Worm (Caenorhabditis elegans) whole organism, young adult: Measurements from ENCODE around the gene cdk-1.

Experiments
- B0336.3 ChIP-seq: fragments of 200-800 bp; sonication (Bioruptor generic); IDR thresholded peaks from 2 replicates; pipeline ENCODE4 v1.3.6; 2022; ENCODE audit warnings: missing genetic modification characterization, missing compliant biosample characterization
- F22D6.2 ChIP-seq: sonication (generic microtip); optimal IDR thresholded peaks from 2 replicates; lab custom pipeline; 2016; ENCODE audit warnings: mild to moderate bottlenecking, missing genetic modification characterization, missing compliant biosample characterization
- F33H1.4 ChIP-seq: fragments of 200-800 bp; sonication (Bioruptor generic); IDR thresholded peaks from 2 replicates; pipeline ENCODE4 v1.3.6; 2022; ENCODE audit warnings: missing genetic modification reagents, missing genetic modification characterization, missing compliant biosample characterization
- F37B4.10 ChIP-seq: fragments of 200-800 bp; sonication (Bioruptor generic); IDR thresholded peaks from 2 replicates; pipeline ENCODE4 v1.3.6; 2022; ENCODE audit warnings: missing genetic modification characterization, missing compliant biosample characterization
- F39B2.1 ChIP-seq: fragments of 200-800 bp; sonication (Bioruptor generic); IDR thresholded peaks from 2 replicates; pipeline ENCODE4 v1.3.6; 2022; ENCODE audit warnings: missing genetic modification reagents, missing genetic modification characterization, missing compliant biosample characterization
- F52B5.7 ChIP-seq: sonication (generic microtip); optimal IDR thresholded peaks from 2 replicates; lab custom pipeline; 2016; ENCODE audit warnings: mild to moderate bottlenecking, missing genetic modification characterization, missing compliant biosample characterization
- F57A8.1 ChIP-seq: fragments of 200-800 bp; sonication (Bioruptor generic); optimal IDR thresholded peaks from 2 replicates; lab custom pipeline; 2018; ENCODE audit warnings: mild to moderate bottlenecking, missing genetic modification characterization, moderate library complexity, missing compliant biosample characterization
- F57C9.4 ChIP-seq: sonication (generic microtip); optimal IDR thresholded peaks from 2 replicates; lab custom pipeline; 2017; ENCODE audit warnings: mild to moderate bottlenecking, missing genetic modification characterization, missing compliant biosample characterization
- K11D2.4 ChIP-seq: fragments of 200-800 bp; sonication (Bioruptor generic); IDR thresholded peaks from 2 replicates; pipeline ENCODE4 v1.3.6; 2022; ENCODE audit warnings: missing genetic modification reagents, missing genetic modification characterization, missing compliant biosample characterization
- T07F8.4 ChIP-seq: sonication (generic microtip); optimal IDR thresholded peaks from 2 replicates; lab custom pipeline; 2016; ENCODE audit warnings: mild to moderate bottlenecking, missing genetic modification characterization, moderate library complexity, missing compliant biosample characterization
- T26A5.8 ChIP-seq: sonication (generic microtip); optimal IDR thresholded peaks from 2 replicates; lab custom pipeline; 2016; ENCODE audit warnings: missing genetic modification characterization, missing compliant biosample characterization
- Y56A3A.18 ChIP-seq: fragments of 200-800 bp; sonication (Bioruptor generic); IDR thresholded peaks from 2 replicates; pipeline ENCODE4 v1.3.6; 2022; ENCODE audit warnings: missing genetic modification reagents, missing genetic modification characterization, missing compliant biosample characterization
- Y95B8A.8 ChIP-seq: fragments of 200-800 bp; sonication (Bioruptor generic); IDR thresholded peaks from 2 replicates; pipeline ENCODE4 v1.3.6; 2022; ENCODE audit warnings: missing genetic modification reagents, missing genetic modification characterization, missing compliant biosample characterization
- ZK185.1 ChIP-seq: sonication (generic microtip); optimal IDR thresholded peaks from 2 replicates; lab custom pipeline; 2016; ENCODE audit warnings: mild to moderate bottlenecking, missing genetic modification characterization, missing compliant biosample characterization; ENCODE audit not compliant: poor library complexity, severe bottlenecking
- aptf-2 ChIP-seq: fragments of 200-800 bp; sonication (Bioruptor generic); conservative IDR thresholded peaks from 2 replicates; pipeline ENCODE4 v1.3.6; 2022; ENCODE audit warnings: missing genetic modification reagents, missing genetic modification characterization, missing compliant biosample characterization
- bed-1 ChIP-seq: fragments of 200-800 bp; sonication (Bioruptor generic); IDR thresholded peaks from 2 replicates; pipeline ENCODE4 v1.3.6; 2022; ENCODE audit warnings: missing genetic modification reagents, missing genetic modification characterization, missing compliant biosample characterization
- bed-2 ChIP-seq: fragments of 200-800 bp; sonication (Bioruptor generic); IDR thresholded peaks from 2 replicates; pipeline ENCODE4 v1.3.6; 2022; ENCODE audit warnings: missing genetic modification reagents, missing genetic modification characterization, missing compliant biosample characterization
- ccch-3 ChIP-seq: fragments of 200-800 bp; sonication (Bioruptor generic); optimal IDR thresholded peaks from 2 replicates; lab custom pipeline; 2018; ENCODE audit warnings: mild to moderate bottlenecking, missing genetic modification characterization, missing compliant biosample characterization
- ceh-27 ChIP-seq: fragments of 200-800 bp; sonication (Bioruptor generic); optimal IDR thresholded peaks from 2 replicates; lab custom pipeline; 2018; ENCODE audit warnings: mild to moderate bottlenecking, missing genetic modification characterization, moderate library complexity, missing compliant biosample characterization
- ceh-58 ChIP-seq: fragments of 200-800 bp; sonication (Bioruptor generic); IDR thresholded peaks from 2 replicates; pipeline ENCODE4 v1.3.6; 2022; ENCODE audit warnings: missing genetic modification characterization, missing compliant biosample characterization
- ceh-79 ChIP-seq: sonication (generic microtip); optimal IDR thresholded peaks from 2 replicates; lab custom pipeline; 2017; ENCODE audit warnings: mild to moderate bottlenecking, missing genetic modification characterization, missing compliant biosample characterization
- chd-7 ChIP-seq: sonication (generic microtip); optimal IDR thresholded peaks from 2 replicates; lab custom pipeline; 2016; ENCODE audit warnings: mild to moderate bottlenecking, missing genetic modification characterization, moderate library complexity, missing compliant biosample characterization
- dox-1 ChIP-seq: fragments of 200-800 bp; sonication (Bioruptor generic); IDR thresholded peaks from 2 replicates; pipeline ENCODE4 v1.3.6; 2022; ENCODE audit warnings: missing genetic modification reagents, missing genetic modification characterization, missing compliant biosample characterization
- dpff-1 ChIP-seq: sonication (generic microtip); optimal IDR thresholded peaks from 2 replicates; lab custom pipeline; 2017; ENCODE audit warnings: mild to moderate bottlenecking, missing genetic modification characterization, missing compliant biosample characterization
- egl-18 ChIP-seq: fragments of 200-800 bp; sonication (Bioruptor generic); IDR thresholded peaks from 2 replicates; pipeline ENCODE4 v1.3.6; 2022; ENCODE audit warnings: missing genetic modification reagents, missing genetic modification characterization, missing compliant biosample characterization
- egrh-3 ChIP-seq: fragments of 200-800 bp; sonication (Bioruptor generic); IDR thresholded peaks from 2 replicates; pipeline ENCODE4 v1.3.6; 2022; ENCODE audit warnings: missing genetic modification reagents, missing genetic modification characterization, missing compliant biosample characterization
- ekl-4 ChIP-seq: fragments of 200-800 bp; sonication (Bioruptor generic); IDR thresholded peaks from 2 replicates; pipeline ENCODE4 v1.3.6; 2022; ENCODE audit warnings: missing genetic modification reagents, missing genetic modification characterization, missing compliant biosample characterization
- him-1 ChIP-seq: sonication (generic microtip); optimal IDR thresholded peaks from 2 replicates; lab custom pipeline; 2016; ENCODE audit warnings: missing genotype, missing genetic modification reagents, missing genetic modification characterization, missing compliant biosample characterization
- hlh-12 ChIP-seq: sonication (generic microtip); optimal IDR thresholded peaks from 2 replicates; lab custom pipeline; 2016; ENCODE audit warnings: missing genetic modification characterization, missing compliant biosample characterization
- hmg-1.2 ChIP-seq: fragments of 200-800 bp; sonication (Bioruptor generic); IDR thresholded peaks from 2 replicates; pipeline ENCODE4 v1.3.6; 2022; ENCODE audit warnings: missing genetic modification reagents, missing genetic modification characterization, missing compliant biosample characterization
- hmg-20 ChIP-seq: fragments of 200-800 bp; sonication (Bioruptor generic); IDR thresholded peaks from 2 replicates; pipeline ENCODE4 v1.3.6; 2022; ENCODE audit warnings: missing genetic modification reagents, missing genetic modification characterization, missing compliant biosample characterization
- hrde-1 ChIP-seq: sonication (generic microtip); optimal IDR thresholded peaks from 2 replicates; lab custom pipeline; 2016; ENCODE audit warnings: missing genetic modification characterization, mild to moderate bottlenecking, missing compliant biosample characterization, moderate library complexity, missing genotype, missing genetic modification reagents, borderline replicate concordance
- let-526 ChIP-seq: fragments of 200-800 bp; sonication (Bioruptor generic); IDR thresholded peaks from 2 replicates; pipeline ENCODE4 v1.3.6; 2022; ENCODE audit warnings: missing genetic modification reagents, missing genetic modification characterization, missing compliant biosample characterization
- let-607 ChIP-seq, 2 experiments: fragments of 200-800 bp in 1 of 2; sonication (Bioruptor generic) in 1 of 2; sonication (generic microtip) in 1 of 2; optimal IDR thresholded peaks; 2 replicates each; lab custom pipeline; 2016 to 2018; ENCODE audit warnings: mild to moderate bottlenecking in 2 of 2, missing compliant biosample characterization in 2 of 2, missing genetic modification characterization in 2 of 2, moderate library complexity in 2 of 2, missing genotype in 1 of 2
- lin-40 ChIP-seq: sonication (generic microtip); optimal IDR thresholded peaks from 2 replicates; lab custom pipeline; 2016; ENCODE audit warnings: missing genetic modification characterization, mild to moderate bottlenecking, missing compliant biosample characterization, missing genotype, missing genetic modification reagents
- lir-1 ChIP-seq: fragments of 200-800 bp; sonication (Bioruptor generic); conservative IDR thresholded peaks from 2 replicates; pipeline ENCODE4 v1.3.6; 2022; ENCODE audit warnings: missing genetic modification reagents, missing genetic modification characterization, missing compliant biosample characterization
- lsl-1 ChIP-seq: fragments of 200-800 bp; sonication (Bioruptor generic); optimal IDR thresholded peaks from 2 replicates; lab custom pipeline; 2018; ENCODE audit warnings: mild to moderate bottlenecking, missing genetic modification characterization, moderate library complexity, missing compliant biosample characterization
- madf-3 ChIP-seq: fragments of 200-800 bp; sonication (Bioruptor generic); IDR thresholded peaks from 2 replicates; pipeline ENCODE4 v1.3.6; 2022; ENCODE audit warnings: missing genetic modification reagents, missing genetic modification characterization, missing compliant biosample characterization
- mxl-1 ChIP-seq: sonication (generic microtip); optimal IDR thresholded peaks from 2 replicates; lab custom pipeline; 2016; ENCODE audit warnings: missing genetic modification characterization, missing compliant biosample characterization
- nfya-2 ChIP-seq: fragments of 200-800 bp; sonication (Bioruptor generic); IDR thresholded peaks from 2 replicates; pipeline ENCODE4 v1.3.6; 2022; ENCODE audit warnings: missing genetic modification reagents, missing genetic modification characterization, missing compliant biosample characterization
- nhr-179 ChIP-seq: sonication (generic microtip); optimal IDR thresholded peaks from 2 replicates; lab custom pipeline; 2016; ENCODE audit warnings: mild to moderate bottlenecking, missing genetic modification characterization, missing compliant biosample characterization
- nhr-80 ChIP-seq: sonication (generic microtip); optimal IDR thresholded peaks from 2 replicates; lab custom pipeline; 2016; ENCODE audit warnings: missing genetic modification characterization, missing compliant biosample characterization
- pbrm-1 ChIP-seq: fragments of 200-800 bp; sonication (Bioruptor generic); IDR thresholded peaks from 2 replicates; pipeline ENCODE4 v1.3.6; 2022; ENCODE audit warnings: missing genetic modification reagents, missing genetic modification characterization, missing compliant biosample characterization
- sea-2 ChIP-seq: fragments of 200-800 bp; sonication (Bioruptor generic); IDR thresholded peaks from 2 replicates; pipeline ENCODE4 v1.3.6; 2022; ENCODE audit warnings: missing genetic modification characterization, missing compliant biosample characterization
- snpc-1.1 ChIP-seq: sonication (generic microtip); optimal IDR thresholded peaks from 2 replicates; lab custom pipeline; 2017; ENCODE audit warnings: missing genetic modification characterization, mild to moderate bottlenecking, missing compliant biosample characterization, antibody characterized with exemption, moderate library complexity, missing genotype, missing genetic modification reagents; ENCODE audit not compliant: insufficient read depth
- sptf-2 ChIP-seq: fragments of 200-800 bp; sonication (Bioruptor generic); optimal IDR thresholded peaks from 2 replicates; lab custom pipeline; 2018; ENCODE audit warnings: mild to moderate bottlenecking, missing genetic modification characterization, missing compliant biosample characterization
- tlf-1 ChIP-seq: fragments of 200-800 bp; sonication (Bioruptor generic); optimal IDR thresholded peaks from 2 replicates; lab custom pipeline; 2018; ENCODE audit warnings: mild to moderate bottlenecking, missing genetic modification characterization, missing compliant biosample characterization
- ztf-22 ChIP-seq: fragments of 200-800 bp; sonication (Bioruptor generic); optimal IDR thresholded peaks from 2 replicates; lab custom pipeline; 2018; ENCODE audit warnings: mild to moderate bottlenecking, missing genetic modification characterization, moderate library complexity, missing compliant biosample characterization
- ztf-28 ChIP-seq: fragments of 200-800 bp; sonication (Bioruptor generic); IDR thresholded peaks from 2 replicates; pipeline ENCODE4 v1.3.6; 2022; ENCODE audit warnings: missing genetic modification reagents, missing genetic modification characterization, missing compliant biosample characterization

Gene cdk-1

ce11 chrIII:9748694-9749093 is 1.4 kb downstream of the cdk-1 start, which contains the start of gene T05G5.4:
Gene T05G5.4 (plus strand): TSS chrIII:9748934.
- TF ChIP-seq nhr-179 (tag; lab: Kevin White, UChicago), result no peak
- no peak for TF ChIP-seq F22D6.2
- TF ChIP-seq snpc-1.1, result no peak
- TF ChIP-seq him-1, result peak; percentile 90
- no peak for TF ChIP-seq egl-18 (GFP tag; lab: Robert Waterston, UW)
- 0 out of 2 replicates have a peak, but pooled peaks have one; percentile 22 for TF ChIP-seq Y95B8A.8 (GFP tag; lab: Robert Waterston, UW)
- TF ChIP-seq hmg-1.2 (GFP tag; lab: Robert Waterston, UW), result no peak
- TF ChIP-seq let-526 (GFP tag; lab: Robert Waterston, UW), result no peak
- 0 out of 2 replicates have a peak, but pooled peaks have one; percentile 38 for TF ChIP-seq madf-3 (GFP tag; lab: Robert Waterston, UW)
- peak; percentile 62; the same call in 1 of the 2 replicates for TF ChIP-seq F39B2.1
- no peak for TF ChIP-seq F57A8.1 (GFP tag; lab: Kevin White, UChicago)
- no peak for TF ChIP-seq F33H1.4
- no peak for TF ChIP-seq hlh-12 (tag; lab: Kevin White, UChicago)
- no peak for TF ChIP-seq egrh-3 (GFP tag; lab: Robert Waterston, UW)
- TF ChIP-seq dox-1, result no peak
- no peak for TF ChIP-seq ccch-3 (GFP tag; lab: Kevin White, UChicago)
- TF ChIP-seq ZK185.1 (tag; lab: Kevin White, UChicago), result no peak
- no peak for TF ChIP-seq lir-1 (GFP tag; lab: Robert Waterston, UW)
- TF ChIP-seq bed-2, result no peak
- TF ChIP-seq sea-2 (GFP tag; lab: Robert Waterston, UW), result no peak
- TF ChIP-seq ceh-58, result no peak
- TF ChIP-seq let-607 (tag; optimal IDR thresholded peaks at IDR 0.05; lab: Kevin White, UChicago), result no peak
- TF ChIP-seq aptf-2 (GFP tag; lab: Robert Waterston, UW), result no peak
- TF ChIP-seq hmg-20 (GFP tag; lab: Robert Waterston, UW), result no peak
- no peak for TF ChIP-seq sptf-2 (GFP tag; lab: Kevin White, UChicago)
- peak; percentile 59 for TF ChIP-seq hrde-1 (tag; lab: Kevin White, UChicago)
- TF ChIP-seq F52B5.7 (tag; lab: Kevin White, UChicago), result no peak
- TF ChIP-seq mxl-1 (tag; lab: Kevin White, UChicago), result no peak
- TF ChIP-seq T07F8.4 (tag; lab: Kevin White, UChicago), result no peak
- no peak for TF ChIP-seq F37B4.10 (GFP tag; lab: Robert Waterston, UW)
- TF ChIP-seq tlf-1 (GFP tag; lab: Kevin White, UChicago), result peak; percentile 39
- no peak for TF ChIP-seq bed-1 (GFP tag; lab: Robert Waterston, UW)
- TF ChIP-seq chd-7, result no peak
- TF ChIP-seq T26A5.8 (tag; lab: Kevin White, UChicago), result no peak
- no peak for TF ChIP-seq K11D2.4
- no peak for TF ChIP-seq nhr-80 (tag; lab: Kevin White, UChicago)
- TF ChIP-seq pbrm-1 (GFP tag; lab: Robert Waterston, UW), result no peak
- no peak for TF ChIP-seq ceh-27
- TF ChIP-seq nfya-2 (GFP tag; lab: Robert Waterston, UW), result no peak
- TF ChIP-seq ztf-22, result no peak
- TF ChIP-seq ceh-79 (tag; lab: Kevin White, UChicago), result peak; percentile 4
- no peak for TF ChIP-seq ztf-28 (GFP tag; lab: Robert Waterston, UW)
- no peak for TF ChIP-seq dpff-1 (tag; lab: Kevin White, UChicago)
- no peak for TF ChIP-seq F57C9.4 (tag; lab: Kevin White, UChicago)
- no peak; the same call in 1 of the 2 replicates for TF ChIP-seq Y56A3A.18
- TF ChIP-seq ekl-4 (GFP tag; lab: Robert Waterston, UW), result peak; percentile 8; the same call in 1 of the 2 replicates
- 0 out of 2 replicates have a peak, but pooled peaks have one; percentile 47 for TF ChIP-seq B0336.3
- peak; percentile 37 for TF ChIP-seq lsl-1 (GFP tag; lab: Kevin White, UChicago)
- TF ChIP-seq lin-40 (tag; lab: Kevin White, UChicago), result no peak
